Worm (Caenorhabditis elegans) whole organism, young adult: ENCODE results near the gene C45G9.6.

Experiments
- F55B11.4 ChIP-seq: sonication (generic microtip); optimal IDR thresholded peaks from 2 replicates; lab custom pipeline; 2016; ENCODE audit warnings: missing compliant biosample characterization, missing genetic modification characterization, borderline replicate concordance; ENCODE audit not compliant: insufficient read depth
- ama-1 ChIP-seq, 3 experiments: fragments of 150-350 bp in 1 of 3; sonication (generic microtip) in 2 of 3; optimal IDR thresholded peaks; 2 replicates each; lab custom pipeline; 2014 to 2018; ENCODE audit warnings: missing biosample characterization in 2 of 3, missing genetic modification characterization in 2 of 3, missing genetic modification reagents in 2 of 3
- ceh-100 ChIP-seq: fragments of 200-800 bp; sonication (Bioruptor generic); IDR thresholded peaks from 2 replicates; pipeline ENCODE4 v1.3.6; 2022; ENCODE audit warnings: missing genetic modification reagents, missing genetic modification characterization, missing compliant biosample characterization
- ceh-79 ChIP-seq: sonication (generic microtip); optimal IDR thresholded peaks from 2 replicates; lab custom pipeline; 2017; ENCODE audit warnings: mild to moderate bottlenecking, missing genetic modification characterization, missing compliant biosample characterization
- egl-18 ChIP-seq: fragments of 200-800 bp; sonication (Bioruptor generic); IDR thresholded peaks from 2 replicates; pipeline ENCODE4 v1.3.6; 2022; ENCODE audit warnings: missing genetic modification reagents, missing genetic modification characterization, missing compliant biosample characterization
- hmg-20 ChIP-seq: fragments of 200-800 bp; sonication (Bioruptor generic); IDR thresholded peaks from 2 replicates; pipeline ENCODE4 v1.3.6; 2022; ENCODE audit warnings: missing genetic modification reagents, missing genetic modification characterization, missing compliant biosample characterization
- lin-26 ChIP-seq: fragments of 200-800 bp; sonication (Bioruptor generic); IDR thresholded peaks from 2 replicates; pipeline ENCODE4 v1.3.6; 2022; ENCODE audit warnings: missing genetic modification reagents, missing genetic modification characterization, missing compliant biosample characterization
- mcd-1 ChIP-seq: fragments of 200-800 bp; sonication (Bioruptor generic); IDR thresholded peaks from 2 replicates; pipeline ENCODE4 v1.3.6; 2022; ENCODE audit warnings: missing genetic modification reagents, missing genetic modification characterization, missing compliant biosample characterization
- mel-28 ChIP-seq: sonication (generic microtip); optimal IDR thresholded peaks from 2 replicates; lab custom pipeline; 2016; ENCODE audit warnings: borderline replicate concordance, mild to moderate bottlenecking, missing genetic modification characterization, missing compliant biosample characterization
- snpc-1.1 ChIP-seq: sonication (generic microtip); optimal IDR thresholded peaks from 2 replicates; lab custom pipeline; 2017; ENCODE audit warnings: missing genetic modification characterization, mild to moderate bottlenecking, missing compliant biosample characterization, antibody characterized with exemption, moderate library complexity, missing genotype, missing genetic modification reagents; ENCODE audit not compliant: insufficient read depth
- unc-62 ChIP-seq: fragments of 150-350 bp; optimal IDR thresholded peaks from 2 replicates; lab custom pipeline; 2014; ENCODE audit warnings: missing biosample characterization, missing genetic modification reagents, missing genetic modification characterization

DNA sequence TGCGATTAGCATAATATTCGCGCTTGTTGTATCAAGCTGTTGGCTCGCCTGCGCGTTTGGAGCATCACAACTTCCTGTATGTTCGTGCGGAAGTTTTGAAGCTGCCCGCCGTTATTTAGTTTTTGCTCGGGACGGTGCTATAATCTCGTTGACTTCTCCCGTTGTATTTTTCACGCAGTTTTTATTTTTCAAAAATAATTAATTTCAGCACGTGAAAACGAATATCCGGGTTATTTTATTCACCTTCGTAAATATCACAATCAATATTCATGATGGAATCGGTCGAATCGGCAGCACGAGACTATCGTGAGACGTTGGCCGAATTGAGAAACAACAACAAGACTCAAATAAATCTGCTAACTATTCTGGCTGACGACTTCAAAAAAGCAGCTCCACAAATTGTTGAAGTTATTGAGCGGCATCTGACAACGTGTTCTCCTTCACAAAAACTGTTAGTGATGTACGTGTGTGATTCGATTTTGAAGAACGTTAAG, 11.1 kb upstream of the C45G9.6 start:
- TF ChIP-seq F55B11.4 (tag; lab: Kevin White, UChicago) (no peak), ama-1 (optimal IDR thresholded peaks at IDR 0.05; lab: Kevin White, UChicago) (peak; percentile 90), ama-1 (GFP tag; optimal IDR thresholded peaks at IDR 0.05; lab: Kevin White, UChicago) (peak in 1 of 2 experiments; percentile 39), egl-18 (GFP tag; lab: Robert Waterston, UW) (no peak), ceh-100 (GFP tag; lab: Robert Waterston, UW) (no peak; the same call in 1 of the 2 replicates), snpc-1.1 (tag; lab: Kevin White, UChicago) (no peak), mel-28 (tag; lab: Kevin White, UChicago) (peak; percentile 37), hmg-20 (GFP tag; lab: Robert Waterston, UW) (0 out of 2 replicates have a peak, but pooled peaks have one; percentile 5), ceh-79 (tag; lab: Kevin White, UChicago) (no peak), mcd-1 (GFP tag; lab: Robert Waterston, UW) (peak; percentile 50; the same call in 1 of the 2 replicates), lin-26 (GFP tag; lab: Robert Waterston, UW) (no peak), unc-62 (GFP tag; lab: Kevin White, UChicago) (no peak)
